Fruit fly (Drosophila melanogaster) whole organism, embryonic: Measurements from ENCODE around the gene CG43295.

Experiments used
- BEAF-32 ChIP-seq: fragments of 200-800 bp; sonication (Bioruptor generic); optimal IDR thresholded peaks from 3 replicates; lab custom pipeline; 2017; ENCODE audit warnings: missing biosample characterization, missing genetic modification characterization, mild to moderate bottlenecking, moderate library complexity, missing genetic modification reagents
- CG10267 ChIP-seq: fragments of 200-800 bp; sonication (Bioruptor generic); optimal IDR thresholded peaks from 2 replicates; lab custom pipeline; 2018; ENCODE audit warnings: missing biosample characterization, mild to moderate bottlenecking, missing genetic modification characterization, moderate library complexity
- CG11695 ChIP-seq: fragments of 200-800 bp; sonication (Bioruptor generic); IDR thresholded peaks from 3 replicates; pipeline ENCODE4 v1.3.6; 2022; ENCODE audit warnings: missing biosample characterization, missing genetic modification characterization
- CG12659 ChIP-seq: fragments of 200-800 bp; sonication (Bioruptor generic); optimal IDR thresholded peaks from 3 replicates; lab custom pipeline; 2017; ENCODE audit warnings: mild to moderate bottlenecking, missing biosample characterization, missing genetic modification reagents, missing genetic modification characterization
- CG13287 ChIP-seq: fragments of 200-800 bp; sonication (Bioruptor generic); IDR thresholded peaks from 2 replicates; pipeline ENCODE4 v1.3.6; 2022; ENCODE audit warnings: missing biosample characterization, missing genetic modification characterization; ENCODE audit not compliant: partially characterized antibody
- CG14710 ChIP-seq: fragments of 200-800 bp; sonication (Bioruptor generic); optimal IDR thresholded peaks from 3 replicates; lab custom pipeline; 2019; ENCODE audit warnings: missing biosample characterization, mild to moderate bottlenecking, missing genetic modification characterization, moderate library complexity
- CG1647 ChIP-seq: fragments of 200-800 bp; sonication (Bioruptor generic); optimal IDR thresholded peaks from 3 replicates; lab custom pipeline; 2016; ENCODE audit warnings: missing biosample characterization, missing genetic modification characterization
- CG18262 ChIP-seq: fragments of 200-800 bp; optimal IDR thresholded peaks from 3 replicates; lab custom pipeline; 2019; ENCODE audit warnings: missing biosample characterization, mild to moderate bottlenecking, missing genetic modification characterization, moderate library complexity
- CG2116 ChIP-seq: fragments of 200-800 bp; sonication (Bioruptor generic); optimal IDR thresholded peaks from 3 replicates; lab custom pipeline; 2018; ENCODE audit warnings: missing biosample characterization, mild to moderate bottlenecking, missing genetic modification characterization
- CG2199 ChIP-seq: fragments of 200-800 bp; sonication (Bioruptor generic); IDR thresholded peaks from 3 replicates; pipeline ENCODE4 v1.3.6; 2022; ENCODE audit warnings: missing biosample characterization, missing genetic modification characterization
- CG30431 ChIP-seq: fragments of 200-800 bp; sonication (Bioruptor generic); optimal IDR thresholded peaks from 2 replicates; lab custom pipeline; 2017; ENCODE audit warnings: missing biosample characterization, missing genetic modification characterization
- CG32532 ChIP-seq: fragments of 200-800 bp; sonication (Bioruptor generic); IDR thresholded peaks from 2 replicates; pipeline ENCODE4 v1.3.6; 2022; ENCODE audit warnings: missing biosample characterization, missing genetic modification characterization
- CG3281 ChIP-seq: fragments of 200-800 bp; sonication (Bioruptor generic); optimal IDR thresholded peaks from 3 replicates; lab custom pipeline; 2017; ENCODE audit warnings: missing biosample characterization, mild to moderate bottlenecking, missing genetic modification characterization
- CG4617 ChIP-seq: fragments of 200-800 bp; sonication (Bioruptor generic); optimal IDR thresholded peaks from 3 replicates; lab custom pipeline; 2016; ENCODE audit warnings: missing biosample characterization, missing genetic modification characterization, borderline replicate concordance
- CG4730 ChIP-seq: fragments of 200-800 bp; sonication (Bioruptor generic); IDR thresholded peaks from 2 replicates; pipeline ENCODE4 v1.3.6; 2022; ENCODE audit warnings: missing biosample characterization, missing genetic modification characterization
- CG9797 ChIP-seq: fragments of 200-800 bp; sonication (Bioruptor generic); optimal IDR thresholded peaks from 3 replicates; lab custom pipeline; 2018; ENCODE audit warnings: missing biosample characterization, mild to moderate bottlenecking, missing genetic modification characterization
- CG9876 ChIP-seq: fragments of 200-800 bp; sonication (Bioruptor generic); optimal IDR thresholded peaks from 2 replicates; lab custom pipeline; 2016; ENCODE audit warnings: missing biosample characterization, missing genetic modification characterization
- Chrac-16 ChIP-seq: fragments of 200-800 bp; sonication (Bioruptor generic); optimal IDR thresholded peaks from 3 replicates; lab custom pipeline; 2016; ENCODE audit warnings: missing biosample characterization, missing genetic modification characterization
- D19A ChIP-seq: fragments of 200-800 bp; optimal IDR thresholded peaks from 3 replicates; lab custom pipeline; 2019; ENCODE audit warnings: missing biosample characterization, mild to moderate bottlenecking, missing genetic modification characterization, moderate library complexity
- Doc3 ChIP-seq: fragments of 200-800 bp; sonication (Bioruptor generic); IDR thresholded peaks from 3 replicates; pipeline ENCODE4 v1.3.6; 2022; ENCODE audit warnings: missing biosample characterization, missing genetic modification characterization; ENCODE audit not compliant: partially characterized antibody
- Dp ChIP-seq: fragments of 200-800 bp; sonication (Bioruptor generic); optimal IDR thresholded peaks from 2 replicates; lab custom pipeline; 2018; ENCODE audit warnings: missing biosample characterization, mild to moderate bottlenecking, missing genetic modification characterization, moderate library complexity
- E2f2 ChIP-seq: fragments of 200-800 bp; sonication (Bioruptor generic); IDR thresholded peaks from 2 replicates; pipeline ENCODE4 v1.3.6; 2022; ENCODE audit warnings: missing biosample characterization, missing genetic modification characterization
- Ets65A ChIP-seq: fragments of 200-800 bp; sonication (Bioruptor generic); peaks from one replicate; lab custom pipeline; 2016; ENCODE audit warnings: missing biosample characterization, missing genetic modification characterization
- MBD-R2 ChIP-seq: fragments of 200-800 bp; sonication (Bioruptor generic); IDR thresholded peaks from 2 replicates; pipeline ENCODE4 v1.3.6; 2022; ENCODE audit warnings: missing biosample characterization, missing genetic modification characterization
- Med ChIP-seq: fragments of 200-800 bp; sonication (Bioruptor generic); peaks from one replicate; lab custom pipeline; 2016; ENCODE audit warnings: missing biosample characterization, missing genetic modification characterization, mild to moderate bottlenecking, inconsistent platforms, moderate library complexity
- Myb ChIP-seq: fragments of 200-800 bp; sonication (Bioruptor generic); optimal IDR thresholded peaks from 2 replicates; lab custom pipeline; 2016; ENCODE audit warnings: missing biosample characterization, missing genetic modification characterization
- Nf-YA ChIP-seq: fragments of 200-800 bp; sonication (Bioruptor generic); IDR thresholded peaks from 2 replicates; pipeline ENCODE4 v1.3.6; 2022; ENCODE audit warnings: missing biosample characterization, missing genetic modification characterization
- YL-1 ChIP-seq: fragments of 200-800 bp; sonication (Bioruptor generic); optimal IDR thresholded peaks from 3 replicates; lab custom pipeline; 2017; ENCODE audit warnings: missing biosample characterization, mild to moderate bottlenecking, missing genetic modification characterization
- ara ChIP-seq: fragments of 200-800 bp; sonication (Bioruptor generic); IDR thresholded peaks from 2 replicates; pipeline ENCODE4 v1.3.6; 2022; ENCODE audit warnings: missing biosample characterization, missing genetic modification characterization
- bbx ChIP-seq: fragments of 200-800 bp; sonication (Bioruptor generic); IDR thresholded peaks from 2 replicates; pipeline ENCODE4 v1.3.6; 2022; ENCODE audit warnings: missing biosample characterization, missing genetic modification characterization; ENCODE audit not compliant: partially characterized antibody
- cad ChIP-seq: fragments of >200 bp; optimal IDR thresholded peaks from 2 replicates; lab custom pipeline; 2017; ENCODE audit warnings: missing biosample characterization, missing genetic modification characterization
- dmrt11E ChIP-seq: fragments of 200-800 bp; sonication (Bioruptor generic); optimal IDR thresholded peaks from 3 replicates; lab custom pipeline; 2018; ENCODE audit warnings: missing biosample characterization, mild to moderate bottlenecking, missing genetic modification characterization, moderate library complexity
- dmrt99B ChIP-seq: fragments of 200-800 bp; sonication (Bioruptor generic); optimal IDR thresholded peaks from 2 replicates; lab custom pipeline; 2018; ENCODE audit warnings: missing biosample characterization, mild to moderate bottlenecking, missing genetic modification characterization, moderate library complexity
- fru ChIP-seq: fragments of >200 bp; optimal IDR thresholded peaks from 2 replicates; lab custom pipeline; 2017
- gfzf ChIP-seq: fragments of 200-800 bp; sonication (Bioruptor generic); optimal IDR thresholded peaks from 2 replicates; lab custom pipeline; 2016; ENCODE audit warnings: missing biosample characterization, mild to moderate bottlenecking, missing genetic modification characterization, moderate library complexity
- gro ChIP-seq: fragments of 200-800 bp; sonication (Bioruptor generic); optimal IDR thresholded peaks from 2 replicates; lab custom pipeline; 2016; ENCODE audit warnings: missing biosample characterization, missing genetic modification characterization
- hth ChIP-seq: fragments of >200 bp; optimal IDR thresholded peaks from 2 replicates; lab custom pipeline; 2017; ENCODE audit warnings: inconsistent platforms
- kay ChIP-seq: fragments of 200-800 bp; sonication (Bioruptor generic); optimal IDR thresholded peaks from 2 replicates; lab custom pipeline; 2016; ENCODE audit warnings: missing biosample characterization, missing genetic modification characterization
- lbe ChIP-seq: fragments of 200-800 bp; sonication (Bioruptor generic); optimal IDR thresholded peaks from 2 replicates; lab custom pipeline; 2016; ENCODE audit warnings: missing biosample characterization, mild to moderate bottlenecking, missing genetic modification characterization
- lilli ChIP-seq: fragments of 200-800 bp; sonication (Bioruptor generic); optimal IDR thresholded peaks from 3 replicates; lab custom pipeline; 2016; ENCODE audit warnings: missing biosample characterization, missing genetic modification characterization
- mld ChIP-seq: fragments of 200-800 bp; sonication (Bioruptor generic); IDR thresholded peaks from 3 replicates; pipeline ENCODE4 v1.3.6; 2022; ENCODE audit warnings: missing biosample characterization, missing genetic modification characterization; ENCODE audit not compliant: partially characterized antibody
- sens-2 ChIP-seq: fragments of 200-800 bp; sonication (Bioruptor generic); IDR thresholded peaks from 2 replicates; pipeline ENCODE4 v1.3.6; 2022; ENCODE audit warnings: missing biosample characterization, missing genetic modification characterization
- stwl ChIP-seq: fragments of 200-800 bp; sonication (Bioruptor generic); optimal IDR thresholded peaks from 3 replicates; lab custom pipeline; 2018; ENCODE audit warnings: missing biosample characterization, mild to moderate bottlenecking, missing genetic modification characterization, moderate library complexity
- sug ChIP-seq: fragments of 200-800 bp; optimal IDR thresholded peaks from 2 replicates; lab custom pipeline; 2019; ENCODE audit warnings: missing biosample characterization, mild to moderate bottlenecking, missing genetic modification characterization, moderate library complexity
- trem ChIP-seq: fragments of 200-800 bp; optimal IDR thresholded peaks from 3 replicates; lab custom pipeline; 2019; ENCODE audit warnings: missing biosample characterization, mild to moderate bottlenecking, missing genetic modification characterization, moderate library complexity
- wek ChIP-seq: fragments of 200-800 bp; sonication (Bioruptor generic); optimal IDR thresholded peaks from 3 replicates; lab custom pipeline; 2018; ENCODE audit warnings: missing biosample characterization, mild to moderate bottlenecking, missing genetic modification characterization, moderate library complexity
- z ChIP-seq: fragments of 200-800 bp; sonication (Bioruptor generic); IDR thresholded peaks from 3 replicates; pipeline ENCODE4 v1.3.6; 2022; ENCODE audit warnings: missing biosample characterization, missing genetic modification characterization
- zen ChIP-seq: fragments of 200-800 bp; sonication (Bioruptor generic); optimal IDR thresholded peaks from 3 replicates; lab custom pipeline; 2018; ENCODE audit warnings: missing biosample characterization, mild to moderate bottlenecking, missing genetic modification characterization, moderate library complexity

The CG43295 gene

dm6 chr3L:16113607-16114337 is 8.1 kb downstream of the CG43295 start (continued):
- TF ChIP-seq Nf-YA (GFP tag; lab: Robert Waterston, UW) = peak; percentile 64; the same call in 1 of the 2 replicates
- TF ChIP-seq D19A (tag; lab: Kevin White, UChicago) = peak; percentile 66
- peak; percentile 88 for TF ChIP-seq CG32532 (GFP tag; lab: Robert Waterston, UW)
- TF ChIP-seq CG18262 (tag; lab: Kevin White, UChicago) = peak; percentile 83
- peak; percentile 66 for TF ChIP-seq dmrt11E (tag; lab: Kevin White, UChicago)
- no peak; the same call in 2 of the 3 replicates for TF ChIP-seq CG11695 (GFP tag; lab: Robert Waterston, UW)
- TF ChIP-seq zen (tag; lab: Kevin White, UChicago) = peak; percentile 9
- peak; percentile 57 for TF ChIP-seq CG1647
- TF ChIP-seq ara = peak; percentile 41; the same call in 1 of the 2 replicates
- TF ChIP-seq z = 0 out of 3 replicates have a peak, but pooled peaks have one; percentile 52
- peak; percentile 83 for TF ChIP-seq kay (GFP tag; lab: Kevin White, UChicago)
- TF ChIP-seq lilli = peak; percentile 94
- peak; percentile 83 for TF ChIP-seq Chrac-16 (GFP tag; lab: Kevin White, UChicago)
- peak; percentile 84 for TF ChIP-seq sug (tag; lab: Kevin White, UChicago)
- peak; percentile 33 for TF ChIP-seq Myb (GFP tag; lab: Kevin White, UChicago)
- TF ChIP-seq mld (GFP tag; lab: Robert Waterston, UW) = no peak; the same call in 2 of the 3 replicates
- 0 out of 2 replicates have a peak, but pooled peaks have one; percentile 50 for TF ChIP-seq sens-2 (GFP tag; lab: Robert Waterston, UW)
- TF ChIP-seq dmrt99B (tag; lab: Kevin White, UChicago) = no peak
- TF ChIP-seq, all 482 proteins: peak for 359

DNA sequence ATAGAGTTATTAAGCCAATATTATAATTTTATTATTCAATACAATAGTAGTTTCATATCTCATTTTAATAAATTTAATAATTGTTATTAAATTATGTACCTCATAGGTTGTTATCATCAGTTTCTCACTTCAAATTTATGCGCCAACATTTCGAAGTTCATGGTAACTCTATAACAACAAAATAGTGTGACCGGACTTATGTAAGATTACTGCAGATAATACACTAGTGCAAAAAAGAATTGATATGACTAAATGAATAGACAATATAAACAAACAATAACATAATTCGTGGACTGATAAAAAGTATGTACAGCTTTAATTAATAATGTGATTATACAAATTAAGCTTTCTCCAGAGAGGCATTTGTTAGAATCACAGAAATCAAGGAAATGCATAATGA is 16.1 kb downstream of the CG43295 start, which contains the start of gene Strump:
Gene Strump, plus strand, starts transcription at position 212 of the 400 bp plus-strand sequence.
- peak; percentile 32 for TF ChIP-seq trem (tag; lab: Kevin White, UChicago)
- TF ChIP-seq hth (lab: Kevin White, UChicago) = no peak
- peak; percentile 70 for TF ChIP-seq CG9797 (GFP tag; lab: Kevin White, UChicago)
- peak; percentile 12 for TF ChIP-seq gro
- no peak for TF ChIP-seq cad (GFP tag; lab: Kevin White, UChicago)
- peak; percentile 40 for TF ChIP-seq Med (GFP tag; lab: Kevin White, UChicago)
- peak; percentile 39 for TF ChIP-seq CG10267 (tag; lab: Kevin White, UChicago)
- no peak for TF ChIP-seq CG4730 (GFP tag; lab: Robert Waterston, UW)
- TF ChIP-seq wek (GFP tag; lab: Kevin White, UChicago) = no peak
- no peak for TF ChIP-seq sens-2 (GFP tag; lab: Robert Waterston, UW)
- TF ChIP-seq stwl (tag; lab: Kevin White, UChicago) = peak; percentile 88
- peak; percentile 30 for TF ChIP-seq BEAF-32 (GFP tag; lab: Kevin White, UChicago)
- peak; percentile 78 for TF ChIP-seq YL-1 (GFP tag; lab: Kevin White, UChicago)
- TF ChIP-seq CG13287 = peak; percentile 17; the same call in 1 of the 2 replicates
- peak; percentile 16 for TF ChIP-seq CG12659 (GFP tag; lab: Kevin White, UChicago)
- TF ChIP-seq CG9876 (GFP tag; lab: Kevin White, UChicago) = no peak
- peak; percentile 42 for TF ChIP-seq CG4617 (GFP tag; lab: Kevin White, UChicago)
- peak; percentile 95 for TF ChIP-seq E2f2 (GFP tag; lab: Robert Waterston, UW)
- no peak for TF ChIP-seq Ets65A (GFP tag; lab: Kevin White, UChicago)
- TF ChIP-seq CG2199 (GFP tag; lab: Robert Waterston, UW) = 0 out of 3 replicates have a peak, but pooled peaks have one; percentile 6
- peak; percentile 97 for TF ChIP-seq Dp (GFP tag; lab: Kevin White, UChicago)
- peak; percentile 47 for TF ChIP-seq bbx
- peak; percentile 41 for TF ChIP-seq CG14710 (tag; lab: Kevin White, UChicago)
- peak; percentile 43 for TF ChIP-seq D19A (tag; lab: Kevin White, UChicago)
- TF ChIP-seq gfzf (GFP tag; lab: Kevin White, UChicago) = peak; percentile 81
- peak; percentile 42 for TF ChIP-seq lbe (GFP tag; lab: Kevin White, UChicago)
- no peak for TF ChIP-seq fru (lab: Kevin White, UChicago)
- peak; percentile 25 for TF ChIP-seq CG2116
- no peak for TF ChIP-seq Doc3 (GFP tag; lab: Robert Waterston, UW)
- no peak for TF ChIP-seq CG3281 (GFP tag; lab: Kevin White, UChicago)
- TF ChIP-seq MBD-R2 (GFP tag; lab: Robert Waterston, UW) = peak; percentile 68
- no peak for TF ChIP-seq CG30431 (GFP tag; lab: Kevin White, UChicago)
